Worm (Caenorhabditis elegans) whole organism, early embryonic: ENCODE measurements around the gene F22E5.8.
"Not testable (repeated sequence)": the region's sequence is repeated elsewhere in the genome, so short reads cannot be mapped to it uniquely, and the experiment has no call there.

Experiments used
- ceh-13 ChIP-seq: fragments of 200-800 bp; sonication (Bioruptor generic); optimal IDR thresholded peaks from 2 replicates; lab custom pipeline; 2018; ENCODE audit warnings: mild to moderate bottlenecking, missing genetic modification characterization, missing compliant biosample characterization
- ceh-36 ChIP-seq: sonication (generic microtip); optimal IDR thresholded peaks from 2 replicates; lab custom pipeline; 2016; ENCODE audit warnings: missing genetic modification characterization, inconsistent platforms, missing compliant biosample characterization
- ets-7 ChIP-seq: sonication (generic microtip); optimal IDR thresholded peaks from 2 replicates; lab custom pipeline; 2016; ENCODE audit warnings: missing genotype, missing genetic modification characterization, missing compliant biosample characterization
- hmbx-1 ChIP-seq: sonication (generic microtip); optimal IDR thresholded peaks from 2 replicates; lab custom pipeline; 2016; ENCODE audit warnings: mild to moderate bottlenecking, missing genetic modification characterization, missing compliant biosample characterization
- hnd-1 ChIP-seq: sonication (generic microtip); optimal IDR thresholded peaks from 2 replicates; lab custom pipeline; 2016; ENCODE audit warnings: missing genetic modification characterization, missing compliant biosample characterization
- pes-1 ChIP-seq: fragments of 200-800 bp; sonication (Bioruptor generic); IDR thresholded peaks from 2 replicates; pipeline ENCODE4 v1.3.6; 2022; ENCODE audit warnings: missing genetic modification reagents, missing genetic modification characterization, missing compliant biosample characterization
- scrt-1 ChIP-seq: fragments of 200-800 bp; sonication (Bioruptor generic); IDR thresholded peaks from 2 replicates; pipeline ENCODE4 v1.3.6; 2022; ENCODE audit warnings: missing genetic modification characterization, missing compliant biosample characterization
- sea-1 ChIP-seq: fragments of 200-800 bp; sonication (Bioruptor generic); conservative IDR thresholded peaks from 2 replicates; pipeline ENCODE4 v1.3.6; 2022; ENCODE audit warnings: missing genetic modification characterization, missing compliant biosample characterization
- tra-4 ChIP-seq: sonication (generic microtip); optimal IDR thresholded peaks from 2 replicates; lab custom pipeline; 2017; ENCODE audit warnings: missing genetic modification characterization, missing compliant biosample characterization

F22E5.8 gene

ce11 chrII:2686985-2687675 is 47.3 kb downstream of the F22E5.8 start, which contains the start of the genes sup-9 and nspf-1:
Gene sup-9 (minus strand): TSS chrII:2687027.
Gene nspf-1 (plus strand): TSS chrII:2687625.
- TF ChIP-seq ceh-13 (GFP tag; lab: Kevin White, UChicago): no peak
- TF ChIP-seq scrt-1 (GFP tag; lab: Robert Waterston, UW): no peak
- TF ChIP-seq pes-1 (GFP tag; lab: Robert Waterston, UW): no peak
- TF ChIP-seq ceh-36: no peak
- no peak for TF ChIP-seq tra-4
- TF ChIP-seq hmbx-1 (tag; lab: Kevin White, UChicago): no peak

- not testable (repeated sequence) for TF ChIP-seq ets-7 (tag; lab: Kevin White, UChicago); scrt-1 (GFP tag; lab: Robert Waterston, UW); sea-1 (GFP tag; lab: Robert Waterston, UW)
These were observed 48.8 kb downstream of the F22E5.8 start, which contains the start of gene nspf-2 for ce11 chrII:2688616-2689015. Gene nspf-2 (plus strand): TSS chrII:2688916.

- no peak for TF ChIP-seq scrt-1 (GFP tag; lab: Robert Waterston, UW)
- TF ChIP-seq hnd-1 (tag; lab: Kevin White, UChicago): no peak
- no peak for TF ChIP-seq sea-1 (GFP tag; lab: Robert Waterston, UW)
These were observed 50.2 kb downstream of the F22E5.8 start, which contains the start of gene nspf-3 for ce11 chrII:2690080-2690479. Gene nspf-3 (minus strand): TSS chrII:2690180.
